Fruit fly (Drosophila melanogaster) whole organism, embryonic: ENCODE results near the gene wdb.

Experiments
- CG10209 ChIP-seq: fragments of 200-800 bp; sonication (Bioruptor generic); optimal IDR thresholded peaks from 3 replicates; lab custom pipeline; 2017; ENCODE audit warnings: missing biosample characterization, mild to moderate bottlenecking, missing genetic modification characterization, missing genetic modification reagents
- CG1529 ChIP-seq: fragments of 200-800 bp; sonication (Bioruptor generic); optimal IDR thresholded peaks from 3 replicates; lab custom pipeline; 2018; ENCODE audit warnings: missing biosample characterization, missing genetic modification characterization
- CG16779 ChIP-seq: fragments of 200-800 bp; sonication (Bioruptor generic); IDR thresholded peaks from 2 replicates; pipeline ENCODE4 v1.3.6; 2022; ENCODE audit warnings: missing biosample characterization, missing genetic modification characterization
- CG17385 ChIP-seq: fragments of 200-800 bp; sonication (Bioruptor generic); optimal IDR thresholded peaks from 3 replicates; lab custom pipeline; 2018; ENCODE audit warnings: missing biosample characterization, mild to moderate bottlenecking, missing genetic modification characterization
- CG32772 ChIP-seq: fragments of 200-800 bp; sonication (Bioruptor generic); IDR thresholded peaks from 2 replicates; pipeline ENCODE4 v1.3.6; 2022; ENCODE audit warnings: missing biosample characterization, missing genetic modification characterization
- CG34422 ChIP-seq: fragments of 200-800 bp; sonication (Bioruptor generic); IDR thresholded peaks from 3 replicates; pipeline ENCODE4 v1.3.6; 2022; ENCODE audit warnings: missing biosample characterization, missing genetic modification characterization
- CG43689 ChIP-seq: fragments of 200-800 bp; sonication (Bioruptor generic); IDR thresholded peaks from 2 replicates; pipeline ENCODE4 v1.3.6; 2022; ENCODE audit warnings: missing biosample characterization, missing genetic modification characterization
- CG7357 ChIP-seq: fragments of 200-800 bp; sonication (Bioruptor generic); IDR thresholded peaks from 3 replicates; pipeline ENCODE4 v1.3.6; 2022; ENCODE audit warnings: missing biosample characterization, missing genetic modification characterization
- CG7839 ChIP-seq: fragments of 200-800 bp; sonication (Bioruptor generic); optimal IDR thresholded peaks from 3 replicates; lab custom pipeline; 2018; ENCODE audit warnings: missing biosample characterization, mild to moderate bottlenecking, missing genetic modification characterization, moderate library complexity
- CG8089 ChIP-seq: fragments of 200-800 bp; sonication (Bioruptor generic); optimal IDR thresholded peaks from 3 replicates; lab custom pipeline; 2016; ENCODE audit warnings: missing biosample characterization, missing genetic modification characterization
- CG8388 ChIP-seq: fragments of 200-800 bp; sonication (Bioruptor generic); optimal IDR thresholded peaks from 2 replicates; lab custom pipeline; 2019; ENCODE audit warnings: missing biosample characterization, mild to moderate bottlenecking, missing genetic modification characterization, moderate library complexity
- CG8765 ChIP-seq: fragments of 200-800 bp; sonication (Bioruptor generic); IDR thresholded peaks from 2 replicates; pipeline ENCODE4 v1.3.6; 2022; ENCODE audit warnings: missing biosample characterization, missing genetic modification characterization
- CHES-1-like ChIP-seq: fragments of 200-800 bp; sonication (Bioruptor generic); optimal IDR thresholded peaks from 2 replicates; lab custom pipeline; 2016; ENCODE audit warnings: missing biosample characterization, missing genetic modification characterization
- Chrac-16 ChIP-seq: fragments of 200-800 bp; sonication (Bioruptor generic); optimal IDR thresholded peaks from 3 replicates; lab custom pipeline; 2016; ENCODE audit warnings: missing biosample characterization, missing genetic modification characterization
- Dp ChIP-seq: fragments of 200-800 bp; sonication (Bioruptor generic); optimal IDR thresholded peaks from 2 replicates; lab custom pipeline; 2018; ENCODE audit warnings: missing biosample characterization, mild to moderate bottlenecking, missing genetic modification characterization, moderate library complexity
- E2f1 ChIP-seq: fragments of 200-800 bp; sonication (Bioruptor generic); IDR thresholded peaks from 2 replicates; pipeline ENCODE4 v1.3.6; 2022; ENCODE audit warnings: missing biosample characterization, missing genetic modification characterization
- Hmx ChIP-seq: fragments of 200-800 bp; sonication (Bioruptor generic); optimal IDR thresholded peaks from 2 replicates; lab custom pipeline; 2016; ENCODE audit warnings: missing biosample characterization, missing genetic modification characterization
- Jarid2 ChIP-seq: fragments of 200-800 bp; sonication (Bioruptor generic); optimal IDR thresholded peaks from 3 replicates; lab custom pipeline; 2017; ENCODE audit warnings: mild to moderate bottlenecking, missing biosample characterization, missing genetic modification reagents, missing genetic modification characterization
- MBD-R2 ChIP-seq: fragments of 200-800 bp; sonication (Bioruptor generic); IDR thresholded peaks from 2 replicates; pipeline ENCODE4 v1.3.6; 2022; ENCODE audit warnings: missing biosample characterization, missing genetic modification characterization
- Max ChIP-seq: fragments of 200-800 bp; sonication (Bioruptor generic); optimal IDR thresholded peaks from 2 replicates; lab custom pipeline; 2016; ENCODE audit warnings: missing biosample characterization, mild to moderate bottlenecking, missing genetic modification characterization
- NC2α ChIP-seq: fragments of 200-800 bp; sonication (Bioruptor generic); optimal IDR thresholded peaks from 2 replicates; lab custom pipeline; 2016; ENCODE audit warnings: missing biosample characterization, missing genetic modification characterization
- NFAT ChIP-seq: fragments of 200-800 bp; sonication (Bioruptor generic); IDR thresholded peaks from 2 replicates; pipeline ENCODE4 v1.3.6; 2022; ENCODE audit warnings: missing biosample characterization, missing genetic modification characterization
- Nf-YC ChIP-seq: fragments of 200-800 bp; optimal IDR thresholded peaks from 3 replicates; lab custom pipeline; 2019; ENCODE audit warnings: missing biosample characterization, mild to moderate bottlenecking, missing genetic modification characterization, moderate library complexity
- TFAM ChIP-seq: fragments of 200-800 bp; sonication (Bioruptor generic); optimal IDR thresholded peaks from 2 replicates; lab custom pipeline; 2017; ENCODE audit warnings: missing biosample characterization, missing genetic modification characterization, inconsistent platforms
- abd-A ChIP-seq: fragments of 200-800 bp; sonication (Bioruptor generic); optimal IDR thresholded peaks from 3 replicates; lab custom pipeline; 2019; ENCODE audit warnings: missing biosample characterization, mild to moderate bottlenecking, missing genetic modification characterization, moderate library complexity
- amos ChIP-seq: fragments of 200-800 bp; sonication (Bioruptor generic); IDR thresholded peaks from 2 replicates; pipeline ENCODE4 v1.3.6; 2022; ENCODE audit warnings: missing biosample characterization, missing genetic modification characterization; ENCODE audit not compliant: partially characterized antibody
- ap ChIP-seq: fragments of 200-800 bp; sonication (Bioruptor generic); IDR thresholded peaks from 2 replicates; pipeline ENCODE4 v1.3.6; 2022; ENCODE audit warnings: missing biosample characterization, missing genetic modification characterization
- ash1 ChIP-seq: fragments of 200-800 bp; sonication (Bioruptor generic); optimal IDR thresholded peaks from 2 replicates; lab custom pipeline; 2018; ENCODE audit warnings: missing biosample characterization, mild to moderate bottlenecking, missing genetic modification characterization
- cato ChIP-seq: fragments of 200-800 bp; sonication (Bioruptor generic); optimal IDR thresholded peaks from 2 replicates; lab custom pipeline; 2016; ENCODE audit warnings: missing biosample characterization, missing genetic modification characterization, borderline replicate concordance
- chinmo ChIP-seq: fragments of 200-800 bp; sonication (Bioruptor generic); IDR thresholded peaks from 4 replicates; pipeline ENCODE4 v1.3.6; 2022; ENCODE audit warnings: missing biosample characterization, missing genetic modification characterization; ENCODE audit not compliant: partially characterized antibody
- gem ChIP-seq: fragments of 200-800 bp; sonication (Bioruptor generic); optimal IDR thresholded peaks from 2 replicates; lab custom pipeline; 2019; ENCODE audit warnings: missing biosample characterization, mild to moderate bottlenecking, missing genetic modification characterization, moderate library complexity
- grau ChIP-seq: fragments of 200-800 bp; optimal IDR thresholded peaks from 3 replicates; lab custom pipeline; 2019; ENCODE audit warnings: missing biosample characterization, mild to moderate bottlenecking, missing genetic modification characterization, moderate library complexity
- insv ChIP-seq, 2 experiments: fragments of 200-800 bp; sonication (Bioruptor generic); optimal IDR thresholded peaks; 3 replicates each; lab custom pipeline; 2016 to 2018; ENCODE audit warnings: missing biosample characterization in 2 of 2, missing genetic modification characterization in 2 of 2
- jing ChIP-seq: fragments of 200-800 bp; sonication (Bioruptor generic); optimal IDR thresholded peaks from 2 replicates; lab custom pipeline; 2018; ENCODE audit warnings: missing biosample characterization, mild to moderate bottlenecking, missing genetic modification characterization
- lab ChIP-seq: fragments of 200-800 bp; sonication (Bioruptor generic); optimal IDR thresholded peaks from 3 replicates; lab custom pipeline; 2017; ENCODE audit warnings: missing biosample characterization, missing genetic modification characterization, mild to moderate bottlenecking, moderate library complexity, missing genetic modification reagents
- lbe ChIP-seq: fragments of 200-800 bp; sonication (Bioruptor generic); optimal IDR thresholded peaks from 2 replicates; lab custom pipeline; 2016; ENCODE audit warnings: missing biosample characterization, mild to moderate bottlenecking, missing genetic modification characterization
- odd ChIP-seq: fragments of 200-800 bp; sonication (Bioruptor generic); optimal IDR thresholded peaks from 2 replicates; lab custom pipeline; 2017; ENCODE audit warnings: missing biosample characterization, mild to moderate bottlenecking, missing genetic modification characterization
- pum ChIP-seq: fragments of 200-800 bp; sonication (Bioruptor generic); optimal IDR thresholded peaks from 2 replicates; lab custom pipeline; 2016; ENCODE audit warnings: missing biosample characterization, missing genetic modification characterization
- row ChIP-seq: fragments of 200-800 bp; sonication (Bioruptor generic); IDR thresholded peaks from 3 replicates; pipeline ENCODE4 v1.3.6; 2022; ENCODE audit warnings: missing biosample characterization, missing genetic modification characterization
- sens ChIP-seq: fragments of 200-800 bp; sonication (Bioruptor generic); peaks from one replicate; lab custom pipeline; 2016; ENCODE audit warnings: missing biosample characterization, missing genetic modification characterization
- sisA ChIP-seq: fragments of 200-800 bp; sonication (Bioruptor generic); IDR thresholded peaks from 2 replicates; pipeline ENCODE4 v1.3.6; 2022; ENCODE audit warnings: missing biosample characterization, missing genetic modification characterization
- sug ChIP-seq: fragments of 200-800 bp; optimal IDR thresholded peaks from 2 replicates; lab custom pipeline; 2019; ENCODE audit warnings: missing biosample characterization, mild to moderate bottlenecking, missing genetic modification characterization, moderate library complexity
- tna ChIP-seq: fragments of 200-800 bp; sonication (Bioruptor generic); IDR thresholded peaks from 2 replicates; pipeline ENCODE4 v1.3.6; 2022; ENCODE audit warnings: missing biosample characterization, missing genetic modification characterization; ENCODE audit not compliant: partially characterized antibody
- trem ChIP-seq: fragments of 200-800 bp; optimal IDR thresholded peaks from 3 replicates; lab custom pipeline; 2019; ENCODE audit warnings: missing biosample characterization, mild to moderate bottlenecking, missing genetic modification characterization, moderate library complexity
- trh ChIP-seq: fragments of 200-800 bp; sonication (Bioruptor generic); optimal IDR thresholded peaks from 2 replicates; lab custom pipeline; 2016; ENCODE audit warnings: missing biosample characterization, missing genetic modification characterization
- zfh1 ChIP-seq: fragments of 200-800 bp; sonication (Bioruptor generic); IDR thresholded peaks from 3 replicates; pipeline ENCODE4 v1.3.6; 2022; ENCODE audit warnings: missing biosample characterization, missing genetic modification characterization
- zfh2 ChIP-seq: fragments of 200-800 bp; sonication (Bioruptor generic); optimal IDR thresholded peaks from 2 replicates; lab custom pipeline; 2016; ENCODE audit warnings: missing biosample characterization, missing genetic modification characterization

Gene wdb

dm6 chr3R:27609118-27610042 is 27.3 kb upstream of the wdb start (continued):
- 0 out of 4 replicates have a peak, but pooled peaks have one; percentile 41 for TF ChIP-seq chinmo (GFP tag; lab: Robert Waterston, UW)

- no peak for TF ChIP-seq cato (GFP tag; lab: Kevin White, UChicago)
- TF ChIP-seq CG7357 (GFP tag; lab: Robert Waterston, UW) = no peak
- TF ChIP-seq lbe (GFP tag; lab: Kevin White, UChicago) = no peak
- no peak for TF ChIP-seq CG17385 (GFP tag; lab: Kevin White, UChicago)
- peak; percentile 68 for TF ChIP-seq grau
- TF ChIP-seq zfh1 (GFP tag; lab: Robert Waterston, UW) = no peak
- TF ChIP-seq sens = peak; percentile 50
- peak; percentile 16 for TF ChIP-seq CG7839 (tag; lab: Kevin White, UChicago)
- peak; percentile 22 for TF ChIP-seq gem (tag; lab: Kevin White, UChicago)
- TF ChIP-seq row (GFP tag; lab: Robert Waterston, UW) = peak; percentile 39
- TF ChIP-seq CG8089 (GFP tag; lab: Kevin White, UChicago) = no peak
- no peak for TF ChIP-seq CG8388 (GFP tag; lab: Kevin White, UChicago)
- peak; percentile 3 for TF ChIP-seq lab
Measured at dm6 chr3R:27608536-27608935, 26.5 kb upstream of the wdb start.

dm6 chr3R:27608000-27608399 is 26.0 kb upstream of the wdb start:
- TF ChIP-seq Max (GFP tag; lab: Kevin White, UChicago) (no peak), pum (GFP tag; lab: Kevin White, UChicago) (no peak), Chrac-16 (GFP tag; lab: Kevin White, UChicago) (no peak), Dp (GFP tag; lab: Kevin White, UChicago) (no peak), CG8765 (GFP tag; lab: Robert Waterston, UW) (no peak), ap (GFP tag; lab: Robert Waterston, UW) (no peak), CG1529 (GFP tag; lab: Kevin White, UChicago) (no peak), E2f1 (GFP tag; lab: Robert Waterston, UW) (no peak), zfh2 (GFP tag; lab: Kevin White, UChicago) (no peak), abd-A (peak; percentile 49), ash1 (no peak), Nf-YC (tag; lab: Kevin White, UChicago) (no peak), sug (tag; lab: Kevin White, UChicago) (no peak), CG32772 (no peak), trh (no peak), insv (GFP tag; optimal IDR thresholded peaks at IDR 0.05; lab: Kevin White, UChicago) (no peak), CHES-1-like (GFP tag; lab: Kevin White, UChicago) (no peak), TFAM (GFP tag; lab: Kevin White, UChicago) (no peak), CG43689 (GFP tag; lab: Robert Waterston, UW) (no peak), jing (GFP tag; lab: Kevin White, UChicago) (no peak), trem (no peak), CG34422 (GFP tag; lab: Robert Waterston, UW) (peak; percentile 41; the same call in 1 of the 3 replicates), NFAT (GFP tag; lab: Robert Waterston, UW) (no peak), Jarid2 (peak; percentile 70), sisA (GFP tag; lab: Robert Waterston, UW) (no peak), CG10209 (GFP tag; lab: Kevin White, UChicago) (no peak), MBD-R2 (GFP tag; lab: Robert Waterston, UW) (no peak; the same call in 1 of the 2 replicates), NC2α (GFP tag; lab: Kevin White, UChicago) (no peak), tna (GFP tag; lab: Robert Waterston, UW) (no peak), CG16779 (GFP tag; lab: Robert Waterston, UW) (peak; percentile 70), amos (GFP tag; lab: Robert Waterston, UW) (peak; percentile 40; the same call in 1 of the 2 replicates), Hmx (GFP tag; lab: Kevin White, UChicago) (no peak), odd (GFP tag; lab: Kevin White, UChicago) (no peak)
